Worm (Caenorhabditis elegans) whole organism, midembryonic: Measurements from ENCODE around the gene pros-1.

Experiments
- cog-1 ChIP-seq: sonication (generic microtip); optimal IDR thresholded peaks from 2 replicates; lab custom pipeline; 2016; ENCODE audit warnings: missing genetic modification characterization, missing compliant biosample characterization
- klf-2 ChIP-seq: fragments of 200-800 bp; sonication (Bioruptor generic); conservative IDR thresholded peaks from 2 replicates; pipeline ENCODE4 v1.3.6; 2022; ENCODE audit warnings: missing genetic modification reagents, missing genetic modification characterization, missing compliant biosample characterization
- tab-1 ChIP-seq: fragments of 200-800 bp; sonication (Bioruptor generic); IDR thresholded peaks from 2 replicates; pipeline ENCODE4 v1.3.6; 2022; ENCODE audit warnings: missing genetic modification characterization, missing compliant biosample characterization
- ztf-29 ChIP-seq: fragments of 200-800 bp; sonication (Bioruptor generic); IDR thresholded peaks from 2 replicates; pipeline ENCODE4 v1.3.6; 2022; ENCODE audit warnings: missing genetic modification reagents, missing genetic modification characterization, missing compliant biosample characterization

- TF ChIP-seq ztf-29 (GFP tag; lab: Robert Waterston, UW): no peak
- TF ChIP-seq klf-2: no peak
- no peak for TF ChIP-seq tab-1 (GFP tag; lab: Robert Waterston, UW)
- TF ChIP-seq cog-1 (tag; lab: Kevin White, UChicago): no peak
Measured at ce11 chrIII:8091408-8091807, 24.3 kb downstream of the pros-1 start, which contains the start of gene idi-1.
